Fruit fly (Drosophila melanogaster): ENCODE measurements around the gene CG14974.

Gene CG14974

DNA sequence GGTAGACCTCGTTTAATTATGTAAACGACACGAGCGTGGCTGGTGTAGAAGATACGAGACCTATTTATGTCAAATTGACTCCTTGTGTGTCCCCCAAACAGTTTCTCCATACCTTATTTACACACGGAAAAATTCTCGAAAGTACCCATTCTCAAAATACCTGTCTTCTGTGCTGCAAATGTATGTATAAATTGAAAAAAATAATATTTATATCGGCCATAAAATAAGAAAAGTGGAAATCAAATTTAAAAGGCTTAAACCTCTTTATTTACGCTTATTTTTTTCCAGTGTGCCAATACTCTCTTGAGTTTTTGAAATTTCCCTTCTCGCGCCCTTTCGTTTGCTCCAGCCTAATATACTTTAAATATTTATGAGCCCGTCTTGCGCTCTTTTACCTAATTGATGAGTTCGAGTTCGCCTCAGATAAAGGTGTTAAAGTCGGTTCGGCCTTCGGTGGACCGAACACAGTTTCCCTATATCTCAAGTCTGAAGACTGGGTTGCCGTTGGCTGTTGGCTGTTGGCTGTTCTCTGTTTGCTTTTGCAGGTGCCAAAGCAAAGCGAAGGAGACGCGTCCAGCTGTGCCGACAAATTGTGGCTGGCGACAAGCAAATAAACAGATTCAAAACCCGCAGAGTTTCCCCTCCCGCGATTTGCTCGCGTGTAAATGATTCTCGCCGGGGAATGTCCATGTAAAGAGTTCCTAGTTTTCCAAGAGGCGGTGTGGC is 17.9 kb upstream of the CG14974 start (continued):
- TF ChIP-seq CG6854 (GFP tag; optimal IDR thresholded peaks at IDR 0.05): peak; percentile 11
- peak; percentile 84 for TF ChIP-seq chm (GFP tag; IDR thresholded peaks at IDR 0.05)
- TF ChIP-seq CG18599 (GFP tag; optimal IDR thresholded peaks at IDR 0.05): no peak
- peak; percentile 76 for TF ChIP-seq PHDP (tag; optimal IDR thresholded peaks at IDR 0.05)
- TF ChIP-seq ATbp (GFP tag; optimal IDR thresholded peaks at IDR 0.05): peak; percentile 78
- TF ChIP-seq CG6175 (GFP tag; IDR thresholded peaks at IDR 0.05): no peak
- peak; percentile 79 for TF ChIP-seq CG1602 (GFP tag; optimal IDR thresholded peaks at IDR 0.05)
- no peak for TF ChIP-seq CG18011 (GFP tag; optimal IDR thresholded peaks at IDR 0.05)
- peak; percentile 57; the same call in 1 of the 3 replicates for TF ChIP-seq ase (GFP tag; IDR thresholded peaks at IDR 0.05)
- TF ChIP-seq gro (GFP tag; optimal IDR thresholded peaks at IDR 0.05): no peak
- TF ChIP-seq Mad (GFP tag; optimal IDR thresholded peaks at IDR 0.05): peak; percentile 60
- peak; percentile 4 for TF ChIP-seq Fer3 (tag; optimal IDR thresholded peaks at IDR 0.05)
- no peak for TF ChIP-seq CG4282 (GFP tag; optimal IDR thresholded peaks at IDR 0.05)
- TF ChIP-seq CG9797 (GFP tag; optimal IDR thresholded peaks at IDR 0.05): no peak
- peak in 1 of 2 experiments; percentile 52 for TF ChIP-seq Hr78 (GFP tag; optimal IDR thresholded peaks at IDR 0.05)
- TF ChIP-seq zen2 (GFP tag; IDR thresholded peaks at IDR 0.05; ENCODE audit: partially characterized antibody): no peak
- TF ChIP-seq CG7745 (tag; optimal IDR thresholded peaks at IDR 0.05): peak; percentile 74
- TF ChIP-seq Jarid2 (GFP tag; optimal IDR thresholded peaks at IDR 0.05): peak; percentile 27
- TF ChIP-seq psq (GFP tag; optimal IDR thresholded peaks at IDR 0.05): peak; percentile 67
- no peak for TF ChIP-seq CG7372 (GFP tag; IDR thresholded peaks at IDR 0.05)
- TF ChIP-seq Taf1 (GFP tag; IDR thresholded peaks at IDR 0.05): no peak
- TF ChIP-seq org-1 (GFP tag; optimal IDR thresholded peaks at IDR 0.05): peak; percentile 62
- TF ChIP-seq oc (tag; optimal IDR thresholded peaks at IDR 0.05): peak; percentile 79
- TF ChIP-seq D19B (GFP tag; optimal IDR thresholded peaks at IDR 0.05): no peak
- no peak for TF ChIP-seq CG9932 (GFP tag; IDR thresholded peaks at IDR 0.05)
- TF ChIP-seq pros (GFP tag; optimal IDR thresholded peaks at IDR 0.05): no peak
- peak; percentile 46 for TF ChIP-seq Dek (tag; optimal IDR thresholded peaks at IDR 0.05)
- TF ChIP-seq CG15269 (tag; optimal IDR thresholded peaks at IDR 0.05): peak; percentile 61
- TF ChIP-seq dmrt99B (tag; optimal IDR thresholded peaks at IDR 0.05): peak; percentile 89
- peak; percentile 90 for TF ChIP-seq nmo (GFP tag; optimal IDR thresholded peaks at IDR 0.05)
- no peak for TF ChIP-seq pfk (GFP tag; optimal IDR thresholded peaks at IDR 0.05)
- no peak for TF ChIP-seq Bdp1 (GFP tag; optimal IDR thresholded peaks at IDR 0.05)
- no peak for TF ChIP-seq CG11085 (GFP tag; IDR thresholded peaks at IDR 0.05)
- no peak for TF ChIP-seq h (optimal IDR thresholded peaks at IDR 0.05)
- peak; percentile 48 for TF ChIP-seq CG1647 (GFP tag; optimal IDR thresholded peaks at IDR 0.05)
- peak; percentile 6 for TF ChIP-seq Ets97D (GFP tag; optimal IDR thresholded peaks at IDR 0.05)
- no peak for TF ChIP-seq bowl (GFP tag; IDR thresholded peaks at IDR 0.05)
- TF ChIP-seq CG10565 (GFP tag; optimal IDR thresholded peaks at IDR 0.05): no peak
- TF ChIP-seq Xbp1 (GFP tag; optimal IDR thresholded peaks at IDR 0.05): peak; percentile 79
- TF ChIP-seq CG2875 (GFP tag; optimal IDR thresholded peaks at IDR 0.05): peak; percentile 83
- peak; percentile 2 for TF ChIP-seq stwl (tag; optimal IDR thresholded peaks at IDR 0.05)
- TF ChIP-seq slou (GFP tag; optimal IDR thresholded peaks at IDR 0.05): peak; percentile 39
- peak in 1 of 2 experiments; percentile 69 for TF ChIP-seq Eip74EF (GFP tag; optimal IDR thresholded peaks at IDR 0.05)
- TF ChIP-seq bigmax (GFP tag; optimal IDR thresholded peaks at IDR 0.05): no peak
- TF ChIP-seq HLH4C (GFP tag; IDR thresholded peaks at IDR 0.05; ENCODE audit: partially characterized antibody): no peak
- peak; percentile 55 for TF ChIP-seq CG12236 (GFP tag; optimal IDR thresholded peaks at IDR 0.05)
- TF ChIP-seq CG3065 (GFP tag; optimal IDR thresholded peaks at IDR 0.05): peak; percentile 60
- peak; percentile 63 for TF ChIP-seq tio (GFP tag; optimal IDR thresholded peaks at IDR 0.05)
- TF ChIP-seq CG10979 (tag; optimal IDR thresholded peaks at IDR 0.05): peak; percentile 81

All from whole organism, embryonic.